Fruit fly (Drosophila melanogaster) whole organism, pupa: ENCODE measurements around the gene ifc.

Experiments
- CG12605 ChIP-seq: fragments of 200-800 bp; sonication (Bioruptor generic); IDR thresholded peaks from 2 replicates; pipeline ENCODE4 v1.3.6; 2022; ENCODE audit warnings: missing biosample characterization, missing genetic modification characterization
- CG9948 ChIP-seq: fragments of 200-800 bp; sonication (Bioruptor generic); optimal IDR thresholded peaks from 2 replicates; lab custom pipeline; 2018; ENCODE audit warnings: missing biosample characterization, mild to moderate bottlenecking, missing genetic modification characterization, moderate library complexity
- Pif1B ChIP-seq: fragments of 200-800 bp; sonication (Bioruptor generic); optimal IDR thresholded peaks from 3 replicates; lab custom pipeline; 2016; ENCODE audit warnings: missing biosample characterization, missing genetic modification characterization
- rn ChIP-seq: fragments of 200-800 bp; sonication (Bioruptor generic); IDR thresholded peaks from 2 replicates; pipeline ENCODE4 v1.3.6; 2022; ENCODE audit warnings: missing biosample characterization, missing genetic modification characterization

- TF ChIP-seq rn (no peak), CG12605 (GFP tag; lab: Robert Waterston, UW) (no peak), CG9948 (tag; lab: Kevin White, UChicago) (no peak), Pif1B (GFP tag; lab: Kevin White, UChicago) (no peak)
Observed at dm6 chr2L:5988115-5989092, 2.3 kb downstream of the ifc start.
